Worm (Caenorhabditis elegans) whole organism, L1 larva: Measurements from ENCODE around the gene snu-66.

Experiments
- C34B4.2 ChIP-seq: sonication (generic microtip); optimal IDR thresholded peaks from 2 replicates; lab custom pipeline; 2017; ENCODE audit warnings: mild to moderate bottlenecking, missing genetic modification characterization, missing compliant biosample characterization
- aha-1 ChIP-seq: fragments of 150-350 bp; optimal IDR thresholded peaks from 2 replicates; lab custom pipeline; 2014; ENCODE audit warnings: missing biosample characterization, missing genetic modification characterization
- ces-1 ChIP-seq: fragments of 150-350 bp; optimal IDR thresholded peaks from 2 replicates; lab custom pipeline; 2014; ENCODE audit warnings: missing biosample characterization, missing genetic modification reagents, missing genetic modification characterization
- elt-3 ChIP-seq, 6 experiments: fragments of 150-350 bp in 1 of 6; sonication (generic microtip); optimal IDR thresholded peaks; 2 replicates each; lab custom pipeline; 2017 to 2018; ENCODE audit warnings: missing biosample characterization in 6 of 6, missing genetic modification characterization in 6 of 6, inconsistent platforms in 1 of 6
- lin-13 ChIP-seq: fragments of 150-350 bp; optimal IDR thresholded peaks from 2 replicates; lab custom pipeline; 2014; ENCODE audit warnings: missing biosample characterization, missing genetic modification reagents, missing genetic modification characterization
- nhr-77 ChIP-seq: fragments of 150-350 bp; optimal IDR thresholded peaks from 2 replicates; lab custom pipeline; 2014; ENCODE audit warnings: missing biosample characterization, missing genetic modification characterization
- skn-1 ChIP-seq: fragments of 150-350 bp; optimal IDR thresholded peaks from 2 replicates; lab custom pipeline; 2014; ENCODE audit warnings: missing biosample characterization, missing genetic modification characterization
- sox-4 ChIP-seq: sonication (generic microtip); optimal IDR thresholded peaks from 2 replicates; lab custom pipeline; 2016; ENCODE audit warnings: missing genetic modification characterization, missing compliant biosample characterization
- vab-15 ChIP-seq: sonication (generic microtip); optimal IDR thresholded peaks from 2 replicates; lab custom pipeline; 2017; ENCODE audit warnings: missing genotype, mild to moderate bottlenecking, missing genetic modification characterization, missing compliant biosample characterization

DNA sequence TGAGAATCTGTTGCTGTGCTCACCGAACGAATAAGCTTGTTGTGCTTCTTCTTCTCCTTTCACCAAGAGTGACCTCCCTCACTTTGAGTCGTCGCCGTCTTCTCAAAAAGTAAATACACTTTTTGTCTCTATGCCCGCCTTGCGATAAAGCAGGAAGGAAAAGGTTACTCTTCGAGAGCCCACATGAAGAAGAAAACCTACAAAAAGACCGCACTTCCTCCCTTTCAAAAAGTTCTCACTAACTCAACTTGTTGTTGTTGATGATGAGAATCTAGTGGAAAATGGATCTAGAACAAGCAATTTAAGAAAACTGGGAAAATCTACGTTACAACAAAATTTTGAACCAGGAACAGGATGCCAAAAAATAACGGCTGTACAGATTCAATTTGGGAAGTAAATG is 15.0 kb upstream of the snu-66 start, which contains the start of gene C50E3.6:
- TF ChIP-seq sox-4 (tag; lab: Kevin White, UChicago) = no peak
- no peak for TF ChIP-seq nhr-77 (tag; lab: Kevin White, UChicago)
- TF ChIP-seq vab-15 (tag; lab: Kevin White, UChicago) = no peak
- no peak for TF ChIP-seq ces-1
- no peak for TF ChIP-seq aha-1 (tag; lab: Kevin White, UChicago)
- TF ChIP-seq elt-3 (tag; optimal IDR thresholded peaks at IDR 0.05; lab: Kevin White, UChicago) = no peak
- no peak for TF ChIP-seq skn-1 (tag; lab: Kevin White, UChicago)
- TF ChIP-seq C34B4.2 = no peak
- TF ChIP-seq lin-13 (GFP tag; lab: Kevin White, UChicago) = no peak
